Worm (Caenorhabditis elegans): ENCODE measurements around the gene H12D21.11.

DNA sequence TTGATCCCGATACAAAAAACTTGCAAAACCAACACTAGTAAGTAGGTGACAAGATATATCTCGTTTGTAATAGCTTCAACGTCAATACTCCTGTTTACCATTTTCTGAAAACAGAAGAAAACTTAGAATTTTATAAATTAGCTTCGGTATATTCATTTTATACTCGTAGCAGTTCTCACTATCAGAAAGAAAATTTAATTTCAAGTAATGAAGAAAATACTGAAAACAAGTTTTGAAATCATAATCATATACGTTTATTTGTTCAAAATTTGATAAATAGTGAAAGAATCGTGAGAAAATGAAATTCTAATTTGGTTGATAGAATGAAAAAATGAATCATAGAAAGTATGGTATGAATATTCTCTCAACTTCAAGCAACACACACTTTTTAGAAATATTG is 38.9 kb downstream of the H12D21.11 start, which contains the start of gene C30G7.5:
- TF ChIP-seq tbx-37 (GFP tag; conservative IDR thresholded peaks at IDR 0.05), result no peak
- TF ChIP-seq B0310.2 (tag; optimal IDR thresholded peaks at IDR 0.05), result no peak
- no peak for TF ChIP-seq ama-1 (optimal IDR thresholded peaks at IDR 0.05)
- TF ChIP-seq ceh-36 (tag; optimal IDR thresholded peaks at IDR 0.05), result no peak
- TF ChIP-seq hmg-4 (GFP tag; optimal IDR thresholded peaks at IDR 0.05), result no peak
- TF ChIP-seq ceh-13 (GFP tag; optimal IDR thresholded peaks at IDR 0.05), result no peak
- no peak for TF ChIP-seq ets-7 (tag; optimal IDR thresholded peaks at IDR 0.05)
- TF ChIP-seq sea-1 (GFP tag; conservative IDR thresholded peaks at IDR 0.05), result no peak
- no peak for TF ChIP-seq flt-1 (GFP tag; IDR thresholded peaks at IDR 0.05)
- no peak for TF ChIP-seq pes-1 (GFP tag; IDR thresholded peaks at IDR 0.05)
- TF ChIP-seq scrt-1 (GFP tag; IDR thresholded peaks at IDR 0.05), result no peak
- TF ChIP-seq hnd-1 (tag; optimal IDR thresholded peaks at IDR 0.05), result no peak
- no peak for TF ChIP-seq tra-4 (tag; optimal IDR thresholded peaks at IDR 0.05)
